Worm (Caenorhabditis elegans) whole organism, L3 larva: ENCODE measurements around the gene col-175.

Experiments
- elt-3 ChIP-seq, 3 experiments: fragments of 150-350 bp in 1 of 3; sonication (generic microtip) in 2 of 3; optimal IDR thresholded peaks; 2 replicates in 2 of 3; 4 replicates in 1 of 3; lab custom pipeline; 2014 to 2017; ENCODE audit warnings: missing biosample characterization in 3 of 3, missing genetic modification characterization in 3 of 3
- lin-39 ChIP-seq: fragments of 150-350 bp; optimal IDR thresholded peaks from 2 replicates; lab custom pipeline; 2018; ENCODE audit warnings: missing biosample characterization, missing genetic modification reagents, missing genetic modification characterization
- nfya-1 ChIP-seq: sonication (generic microtip); optimal IDR thresholded peaks from 2 replicates; lab custom pipeline; 2017; ENCODE audit warnings: missing genetic modification characterization, mild to moderate bottlenecking, missing compliant biosample characterization, antibody characterized with exemption, moderate library complexity; ENCODE audit not compliant: insufficient read depth
- nhr-237 ChIP-seq: fragments of 150-350 bp; optimal IDR thresholded peaks from 2 replicates; lab custom pipeline; 2014; ENCODE audit warnings: missing biosample characterization, missing genetic modification characterization
- nhr-43 ChIP-seq: sonication (generic microtip); optimal IDR thresholded peaks from 2 replicates; lab custom pipeline; 2016; ENCODE audit warnings: mild to moderate bottlenecking, missing genetic modification characterization, missing compliant biosample characterization; ENCODE audit not compliant: poor library complexity, severe bottlenecking
- nhr-67 ChIP-seq: fragments of 150-350 bp; optimal IDR thresholded peaks from 2 replicates; lab custom pipeline; 2014; ENCODE audit warnings: missing biosample characterization, missing genetic modification characterization
- snpc-4 ChIP-seq: fragments of 150-350 bp; optimal IDR thresholded peaks from 2 replicates; lab custom pipeline; 2014; ENCODE audit warnings: missing biosample characterization, missing genetic modification characterization

DNA sequence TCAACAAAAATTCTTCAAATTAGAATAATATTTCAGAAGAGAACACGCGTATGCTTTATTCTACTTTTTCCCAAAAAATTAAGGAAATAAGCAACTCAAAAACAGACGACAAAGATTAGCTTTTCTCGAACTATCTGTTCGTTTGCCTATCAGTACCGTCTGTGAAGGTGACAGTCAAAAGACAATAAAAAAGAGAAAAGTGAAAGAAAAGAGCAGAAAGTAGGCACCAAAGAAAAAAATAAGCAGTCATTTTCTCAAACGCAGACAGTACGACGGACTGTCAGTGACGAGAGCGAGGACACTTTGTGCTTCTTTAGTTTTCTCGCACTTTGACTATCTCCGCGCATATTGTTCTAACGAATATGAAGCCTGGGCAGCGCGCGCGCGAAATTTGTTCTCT, 32.1 kb upstream of the col-175 start:
- no peak for TF ChIP-seq nhr-237 (tag; lab: Kevin White, UChicago)
- no peak for TF ChIP-seq nhr-67 (tag; lab: Kevin White, UChicago)
- no peak for TF ChIP-seq nfya-1 (tag; lab: Kevin White, UChicago)
- TF ChIP-seq snpc-4 = no peak
- no peak for TF ChIP-seq elt-3 (tag; optimal IDR thresholded peaks at IDR 0.05; lab: Kevin White, UChicago)
- TF ChIP-seq nhr-43 (tag; lab: Kevin White, UChicago) = no peak
- TF ChIP-seq lin-39 (tag; lab: Kevin White, UChicago) = no peak
